Fruit fly (Drosophila melanogaster) whole organism, embryonic: ENCODE data around the gene Ugt35A1.

Experiments
- B-H2 ChIP-seq: fragments of 200-800 bp; sonication (Bioruptor generic); optimal IDR thresholded peaks from 2 replicates; lab custom pipeline; 2018; ENCODE audit warnings: missing biosample characterization, mild to moderate bottlenecking, missing genetic modification characterization
- CG10543 ChIP-seq: fragments of 200-800 bp; sonication (Bioruptor generic); optimal IDR thresholded peaks from 3 replicates; lab custom pipeline; 2017; ENCODE audit warnings: missing biosample characterization, mild to moderate bottlenecking, missing genetic modification characterization, moderate library complexity
- CG11456 ChIP-seq: fragments of 200-800 bp; sonication (Bioruptor generic); IDR thresholded peaks from 3 replicates; pipeline ENCODE4 v1.3.6; 2022; ENCODE audit warnings: missing biosample characterization, missing genetic modification characterization
- CG11723 ChIP-seq: fragments of 200-800 bp; sonication (Bioruptor generic); optimal IDR thresholded peaks from 2 replicates; lab custom pipeline; 2017; ENCODE audit warnings: missing biosample characterization, mild to moderate bottlenecking, missing genetic modification characterization
- CG12071 ChIP-seq: fragments of 200-800 bp; sonication (Bioruptor generic); optimal IDR thresholded peaks from 3 replicates; lab custom pipeline; 2018; ENCODE audit warnings: missing biosample characterization, mild to moderate bottlenecking, missing genetic modification characterization
- CG14667 ChIP-seq: fragments of 200-800 bp; sonication (Bioruptor generic); IDR thresholded peaks from 2 replicates; pipeline ENCODE4 v1.3.6; 2022; ENCODE audit warnings: missing biosample characterization, missing genetic modification characterization
- CG15011 ChIP-seq: fragments of 200-800 bp; sonication (Bioruptor generic); optimal IDR thresholded peaks from 3 replicates; lab custom pipeline; 2018; ENCODE audit warnings: missing biosample characterization, mild to moderate bottlenecking, missing genetic modification characterization
- CG15479 ChIP-seq: fragments of 200-800 bp; sonication (Bioruptor generic); optimal IDR thresholded peaks from 3 replicates; lab custom pipeline; 2019; ENCODE audit warnings: missing biosample characterization, mild to moderate bottlenecking, missing genetic modification characterization, moderate library complexity
- CG17361 ChIP-seq: fragments of 200-800 bp; sonication (Bioruptor generic); IDR thresholded peaks from 3 replicates; pipeline ENCODE4 v1.3.6; 2022; ENCODE audit warnings: missing biosample characterization, missing genetic modification characterization
- CG17829 ChIP-seq: fragments of 200-800 bp; optimal IDR thresholded peaks from 2 replicates; lab custom pipeline; 2019; ENCODE audit warnings: missing biosample characterization, mild to moderate bottlenecking, missing genetic modification characterization, moderate library complexity
- CG34376 ChIP-seq: fragments of 200-800 bp; sonication (Bioruptor generic); optimal IDR thresholded peaks from 2 replicates; lab custom pipeline; 2018; ENCODE audit warnings: missing biosample characterization, mild to moderate bottlenecking, missing genetic modification characterization
- CG34422 ChIP-seq: fragments of 200-800 bp; sonication (Bioruptor generic); IDR thresholded peaks from 3 replicates; pipeline ENCODE4 v1.3.6; 2022; ENCODE audit warnings: missing biosample characterization, missing genetic modification characterization
- CG5245 ChIP-seq: fragments of 200-800 bp; sonication (Bioruptor generic); optimal IDR thresholded peaks from 3 replicates; lab custom pipeline; 2016; ENCODE audit warnings: missing biosample characterization, missing genetic modification characterization
- CG5953 ChIP-seq: fragments of 200-800 bp; sonication (Bioruptor generic); IDR thresholded peaks from 2 replicates; pipeline ENCODE4 v1.3.6; 2022; ENCODE audit warnings: missing biosample characterization, missing genetic modification characterization
- CG6854 ChIP-seq: fragments of 200-800 bp; sonication (Bioruptor generic); optimal IDR thresholded peaks from 3 replicates; lab custom pipeline; 2017; ENCODE audit warnings: missing biosample characterization, mild to moderate bottlenecking, missing genetic modification characterization
- CG9727 ChIP-seq: fragments of 200-800 bp; sonication (Bioruptor generic); optimal IDR thresholded peaks from 3 replicates; lab custom pipeline; 2017; ENCODE audit warnings: missing biosample characterization, mild to moderate bottlenecking, missing genetic modification characterization
- CG9817 ChIP-seq: fragments of 200-800 bp; sonication (Bioruptor generic); optimal IDR thresholded peaks from 2 replicates; lab custom pipeline; 2018; ENCODE audit warnings: missing biosample characterization, mild to moderate bottlenecking, missing genetic modification characterization, moderate library complexity
- D19A ChIP-seq: fragments of 200-800 bp; optimal IDR thresholded peaks from 3 replicates; lab custom pipeline; 2019; ENCODE audit warnings: missing biosample characterization, mild to moderate bottlenecking, missing genetic modification characterization, moderate library complexity
- Dad ChIP-seq: fragments of 200-800 bp; sonication (Bioruptor generic); optimal IDR thresholded peaks from 3 replicates; lab custom pipeline; 2016; ENCODE audit warnings: missing biosample characterization, missing genetic modification characterization
- Ets65A ChIP-seq: fragments of 200-800 bp; sonication (Bioruptor generic); peaks from one replicate; lab custom pipeline; 2016; ENCODE audit warnings: missing biosample characterization, missing genetic modification characterization
- Ets97D ChIP-seq: fragments of 200-800 bp; sonication (Bioruptor generic); optimal IDR thresholded peaks from 3 replicates; lab custom pipeline; 2016; ENCODE audit warnings: missing biosample characterization, missing genetic modification characterization
- Fer3 ChIP-seq: fragments of 200-800 bp; sonication (Bioruptor generic); optimal IDR thresholded peaks from 2 replicates; lab custom pipeline; 2018; ENCODE audit warnings: missing biosample characterization, mild to moderate bottlenecking, missing genetic modification characterization, moderate library complexity
- Hr51 ChIP-seq, 2 experiments: fragments of 200-800 bp; sonication (Bioruptor generic); optimal IDR thresholded peaks; 2 replicates in 1 of 2; 3 replicates in 1 of 2; lab custom pipeline; 2016 to 2018; ENCODE audit warnings: missing biosample characterization in 2 of 2, missing genetic modification characterization in 2 of 2, mild to moderate bottlenecking in 1 of 2, moderate library complexity in 1 of 2
- Hsf ChIP-seq: fragments of 200-800 bp; sonication (Bioruptor generic); optimal IDR thresholded peaks from 3 replicates; lab custom pipeline; 2016; ENCODE audit warnings: missing biosample characterization, missing genetic modification characterization
- Jarid2 ChIP-seq: fragments of 200-800 bp; sonication (Bioruptor generic); optimal IDR thresholded peaks from 3 replicates; lab custom pipeline; 2017; ENCODE audit warnings: mild to moderate bottlenecking, missing biosample characterization, missing genetic modification reagents, missing genetic modification characterization
- Nf-YA ChIP-seq: fragments of 200-800 bp; sonication (Bioruptor generic); IDR thresholded peaks from 2 replicates; pipeline ENCODE4 v1.3.6; 2022; ENCODE audit warnings: missing biosample characterization, missing genetic modification characterization
- Pdp1 ChIP-seq, 2 experiments: fragments of 200-800 bp; sonication (Bioruptor generic); optimal IDR thresholded peaks; 3 replicates each; lab custom pipeline; 2016; ENCODE audit warnings: missing biosample characterization in 2 of 2, missing genetic modification characterization in 2 of 2, mild to moderate bottlenecking in 1 of 2, moderate library complexity in 1 of 2
- TFAM ChIP-seq: fragments of 200-800 bp; sonication (Bioruptor generic); optimal IDR thresholded peaks from 2 replicates; lab custom pipeline; 2017; ENCODE audit warnings: missing biosample characterization, missing genetic modification characterization, inconsistent platforms
- Trl ChIP-seq, 3 experiments: fragments of >200 bp in 2 of 3; fragments of 200-800 bp in 1 of 3; sonication (Bioruptor generic) in 1 of 3; optimal IDR thresholded peaks; 2 replicates in 1 of 3; 3 replicates in 2 of 3; lab custom pipeline; 2016 to 2017; ENCODE audit warnings: missing biosample characterization in 1 of 3, missing genetic modification characterization in 1 of 3
- YL-1 ChIP-seq: fragments of 200-800 bp; sonication (Bioruptor generic); optimal IDR thresholded peaks from 3 replicates; lab custom pipeline; 2017; ENCODE audit warnings: missing biosample characterization, mild to moderate bottlenecking, missing genetic modification characterization
- al ChIP-seq: fragments of 200-800 bp; sonication (Bioruptor generic); IDR thresholded peaks from 2 replicates; pipeline ENCODE4 v1.3.6; 2022; ENCODE audit warnings: missing biosample characterization, missing genetic modification characterization
- btn ChIP-seq: fragments of 200-800 bp; sonication (Bioruptor generic); optimal IDR thresholded peaks from 2 replicates; lab custom pipeline; 2016; ENCODE audit warnings: missing biosample characterization, missing genetic modification characterization
- chinmo ChIP-seq: fragments of 200-800 bp; sonication (Bioruptor generic); IDR thresholded peaks from 4 replicates; pipeline ENCODE4 v1.3.6; 2022; ENCODE audit warnings: missing biosample characterization, missing genetic modification characterization; ENCODE audit not compliant: partially characterized antibody
- emc ChIP-seq: fragments of 200-800 bp; sonication (Bioruptor generic); optimal IDR thresholded peaks from 2 replicates; lab custom pipeline; 2016; ENCODE audit warnings: missing biosample characterization, missing genetic modification characterization
- ewg ChIP-seq: fragments of 200-800 bp; sonication (Bioruptor generic); optimal IDR thresholded peaks from 3 replicates; lab custom pipeline; 2017; ENCODE audit warnings: mild to moderate bottlenecking, missing biosample characterization, missing genetic modification reagents, missing genetic modification characterization
- eyg ChIP-seq: fragments of 200-800 bp; sonication (Bioruptor generic); optimal IDR thresholded peaks from 3 replicates; lab custom pipeline; 2016; ENCODE audit warnings: missing biosample characterization, missing genetic modification characterization
- fd64A ChIP-seq: fragments of 200-800 bp; sonication (Bioruptor generic); optimal IDR thresholded peaks from 3 replicates; lab custom pipeline; 2018; ENCODE audit warnings: missing biosample characterization, mild to moderate bottlenecking, missing genetic modification characterization
- fu2 ChIP-seq: fragments of 200-800 bp; sonication (Bioruptor generic); optimal IDR thresholded peaks from 2 replicates; lab custom pipeline; 2016; ENCODE audit warnings: missing biosample characterization, missing genetic modification characterization
- lmd ChIP-seq: fragments of 200-800 bp; sonication (Bioruptor generic); IDR thresholded peaks from 2 replicates; pipeline ENCODE4 v1.3.6; 2022; ENCODE audit warnings: missing biosample characterization, missing genetic modification characterization
- nom ChIP-seq: fragments of 200-800 bp; sonication (Bioruptor generic); optimal IDR thresholded peaks from 2 replicates; lab custom pipeline; 2017; ENCODE audit warnings: missing biosample characterization, missing genetic modification characterization, mild to moderate bottlenecking, moderate library complexity, missing genetic modification reagents
- row ChIP-seq: fragments of 200-800 bp; sonication (Bioruptor generic); IDR thresholded peaks from 3 replicates; pipeline ENCODE4 v1.3.6; 2022; ENCODE audit warnings: missing biosample characterization, missing genetic modification characterization
- sens-2 ChIP-seq: fragments of 200-800 bp; sonication (Bioruptor generic); IDR thresholded peaks from 2 replicates; pipeline ENCODE4 v1.3.6; 2022; ENCODE audit warnings: missing biosample characterization, missing genetic modification characterization
- sug ChIP-seq: fragments of 200-800 bp; optimal IDR thresholded peaks from 2 replicates; lab custom pipeline; 2019; ENCODE audit warnings: missing biosample characterization, mild to moderate bottlenecking, missing genetic modification characterization, moderate library complexity
- ttk ChIP-seq: fragments of 200-800 bp; sonication (Bioruptor generic); IDR thresholded peaks from 2 replicates; pipeline ENCODE4 v2.1.2; 2022; ENCODE audit warnings: missing biosample characterization, missing genetic modification characterization
- twi ChIP-seq: fragments of 200-800 bp; optimal IDR thresholded peaks from 2 replicates; lab custom pipeline; 2019; ENCODE audit warnings: missing biosample characterization, mild to moderate bottlenecking, missing genetic modification characterization, moderate library complexity
- unc-4 ChIP-seq: fragments of 200-800 bp; sonication (Bioruptor generic); IDR thresholded peaks from 2 replicates; pipeline ENCODE4 v1.3.6; 2022; ENCODE audit warnings: missing biosample characterization, missing genetic modification characterization; ENCODE audit not compliant: partially characterized antibody

Ugt35A1 gene

dm6 chr3R:11200885-11201421 is 28.5 kb upstream of the Ugt35A1 start (continued):
- TF ChIP-seq TFAM (no peak), CG10543 (GFP tag; lab: Kevin White, UChicago) (no peak), CG15479 (no peak), CG11723 (GFP tag; lab: Kevin White, UChicago) (no peak), CG5245 (GFP tag; lab: Kevin White, UChicago) (no peak), CG14667 (no peak), Ets97D (GFP tag; lab: Kevin White, UChicago) (no peak), emc (no peak)
- TF ChIP-seq, all 482 proteins: peak for 180

dm6 chr3R:11200042-11200884 is 27.8 kb upstream of the Ugt35A1 start:
- TF ChIP-seq Nf-YA (no peak), Trl (optimal IDR thresholded peaks at IDR 0.05; lab: Kevin White, UChicago) (peak; percentile 41 to 84), Trl (GFP tag; optimal IDR thresholded peaks at IDR 0.05; lab: Kevin White, UChicago) (no peak), CG9727 (GFP tag; lab: Kevin White, UChicago) (no peak), CG12071 (GFP tag; lab: Kevin White, UChicago) (peak; percentile 2), Jarid2 (peak; percentile 35), Dad (GFP tag; lab: Kevin White, UChicago) (no peak), Hsf (GFP tag; lab: Kevin White, UChicago) (no peak), CG11456 (GFP tag; lab: Robert Waterston, UW) (0 out of 3 replicates have a peak, but pooled peaks have one; percentile 36), Ets65A (GFP tag; lab: Kevin White, UChicago) (peak; percentile 25), fd64A (no peak), YL-1 (no peak), al (no peak), ewg (peak; percentile 16), ttk (no peak), fu2 (GFP tag; lab: Kevin White, UChicago) (no peak), Pdp1 (GFP tag; optimal IDR thresholded peaks at IDR 0.05; lab: Kevin White, UChicago) (peak in 1 of 2 experiments; percentile 98), eyg (no peak), CG6854 (GFP tag; lab: Kevin White, UChicago) (no peak), unc-4 (GFP tag; lab: Robert Waterston, UW) (0 out of 2 replicates have a peak, but pooled peaks have one; percentile 15), sug (tag; lab: Kevin White, UChicago) (peak; percentile 85), nom (GFP tag; lab: Kevin White, UChicago) (peak; percentile 1), Hr51 (GFP tag; optimal IDR thresholded peaks at IDR 0.05; lab: Kevin White, UChicago) (no peak), chinmo (0 out of 4 replicates have a peak, but pooled peaks have one; percentile 34), lmd (GFP tag; lab: Robert Waterston, UW) (no peak), D19A (tag; lab: Kevin White, UChicago) (no peak), CG9817 (tag; lab: Kevin White, UChicago) (no peak), CG34376 (GFP tag; lab: Kevin White, UChicago) (peak; percentile 63), CG15011 (no peak), Fer3 (no peak), btn (GFP tag; lab: Kevin White, UChicago) (no peak), B-H2 (GFP tag; lab: Kevin White, UChicago) (no peak), row (GFP tag; lab: Robert Waterston, UW) (no peak), CG34422 (GFP tag; lab: Robert Waterston, UW) (peak; percentile 13; the same call in 1 of the 3 replicates), CG10543 (GFP tag; lab: Kevin White, UChicago) (peak; percentile 30), CG17829 (tag; lab: Kevin White, UChicago) (peak; percentile 14), CG17361 (0 out of 3 replicates have a peak, but pooled peaks have one; percentile 46), CG5953 (GFP tag; lab: Robert Waterston, UW) (no peak), sens-2 (no peak), twi (tag; lab: Kevin White, UChicago) (no peak)
